Worm (Caenorhabditis elegans): Measurements from ENCODE around the gene mltn-3.
A peak's percentile ranks its signal among the peaks of the same experiment; 100 is the strongest.

The mltn-3 gene

ce11 chrII:13954077-13954476 is 37.9 kb downstream of the mltn-3 start (continued):
- TF ChIP-seq ceh-20 (GFP tag; IDR thresholded peaks at IDR 0.05) (no peak), ztf-7 (tag; optimal IDR thresholded peaks at IDR 0.05) (peak; percentile 99), fos-1 (tag; optimal IDR thresholded peaks at IDR 0.05) (no peak), ama-1 (optimal IDR thresholded peaks at IDR 0.05) (no peak), Y5F2A.4 (GFP tag; optimal IDR thresholded peaks at IDR 0.05) (no peak), php-3 (GFP tag; IDR thresholded peaks at IDR 0.05) (peak; percentile 47; the same call in 1 of the 2 replicates), mep-1 (tag; optimal IDR thresholded peaks at IDR 0.05) (peak; percentile 77), cey-2 (tag; optimal IDR thresholded peaks at IDR 0.05; ENCODE audit: borderline replicate concordance, insufficient read depth) (peak; percentile 46), egl-27 (tag; optimal IDR thresholded peaks at IDR 0.05) (no peak), ces-1 (GFP tag; optimal IDR thresholded peaks at IDR 0.05) (no peak), hlh-30 (tag; optimal IDR thresholded peaks at IDR 0.05; ENCODE audit: insufficient read depth) (peak; percentile 82), lim-7 (GFP tag; IDR thresholded peaks at IDR 0.05) (no peak), T20F7.1 (GFP tag; optimal IDR thresholded peaks at IDR 0.05) (no peak), dve-1 (tag; optimal IDR thresholded peaks at IDR 0.05; ENCODE audit: insufficient read depth) (peak; percentile 91), nhr-102 (tag; optimal IDR thresholded peaks at IDR 0.05) (peak; percentile 51), nhr-48 (tag; optimal IDR thresholded peaks at IDR 0.05) (peak; percentile 72), egl-43 (GFP tag; IDR thresholded peaks at IDR 0.05) (no peak), Y48G9A.11 (GFP tag; IDR thresholded peaks at IDR 0.05) (no peak), lin-1 (GFP tag; IDR thresholded peaks at IDR 0.05) (peak; percentile 51; the same call in 1 of the 2 replicates)

ce11 chrII:13954979-13955378 is 38.8 kb downstream of the mltn-3 start:
- TF ChIP-seq tra-1 (GFP tag; IDR thresholded peaks at IDR 0.05) (no peak), mep-1 (tag; optimal IDR thresholded peaks at IDR 0.05) (peak; percentile 3), D1046.2 (GFP tag; IDR thresholded peaks at IDR 0.05) (no peak), hlh-30 (tag; optimal IDR thresholded peaks at IDR 0.05; ENCODE audit: insufficient read depth) (peak; percentile 29), daf-16 (GFP tag; optimal IDR thresholded peaks at IDR 0.05) (no peak), daf-16 (tag; optimal IDR thresholded peaks at IDR 0.05) (peak; percentile 9), egl-43 (GFP tag; IDR thresholded peaks at IDR 0.05) (no peak), hlh-11 (tag; optimal IDR thresholded peaks at IDR 0.05) (peak; percentile 29), daf-19 (GFP tag; conservative IDR thresholded peaks at IDR 0.05) (no peak), jun-1 (tag; optimal IDR thresholded peaks at IDR 0.05) (no peak), ceh-44 (GFP tag; IDR thresholded peaks at IDR 0.05) (no peak), madf-5 (GFP tag; IDR thresholded peaks at IDR 0.05) (no peak), mxl-2 (GFP tag; conservative IDR thresholded peaks at IDR 0.05) (no peak), dve-1 (tag; optimal IDR thresholded peaks at IDR 0.05; ENCODE audit: insufficient read depth) (peak; percentile 4), duxl-1 (tag; optimal IDR thresholded peaks at IDR 0.05; ENCODE audit: poor library complexity) (no peak), nhr-42 (GFP tag; IDR thresholded peaks at IDR 0.05) (no peak), ceh-32 (tag; optimal IDR thresholded peaks at IDR 0.05; ENCODE audit: poor library complexity) (no peak), nhr-6 (tag; optimal IDR thresholded peaks at IDR 0.05) (no peak), arid-1 (GFP tag; conservative IDR thresholded peaks at IDR 0.05) (no peak), nhr-76 (tag; optimal IDR thresholded peaks at IDR 0.05) (no peak), F10B5.3 (tag; optimal IDR thresholded peaks at IDR 0.05) (no peak), dmd-6 (GFP tag; IDR thresholded peaks at IDR 0.05) (peak; percentile 22; the same call in 1 of the 2 replicates), lin-15B (tag; optimal IDR thresholded peaks at IDR 0.05) (no peak), nhr-11 (tag; optimal IDR thresholded peaks at IDR 0.05) (no peak), lin-38 (GFP tag; IDR thresholded peaks at IDR 0.05) (no peak), ZK546.5 (tag; optimal IDR thresholded peaks at IDR 0.05) (no peak), ztf-7 (tag; optimal IDR thresholded peaks at IDR 0.05) (no peak), hmg-1.1 (GFP tag; IDR thresholded peaks at IDR 0.05) (no peak), ceh-20 (GFP tag; IDR thresholded peaks at IDR 0.05) (no peak), lsy-2 (tag; optimal IDR thresholded peaks at IDR 0.05) (peak in 1 of 2 experiments; percentile 73), ceh-28 (tag; optimal IDR thresholded peaks at IDR 0.05) (no peak), mdl-1 (tag; optimal IDR thresholded peaks at IDR 0.05) (no peak), nhr-28 (tag; optimal IDR thresholded peaks at IDR 0.05) (peak; percentile 37), nhr-77 (tag; optimal IDR thresholded peaks at IDR 0.05) (peak; percentile 46), snpc-1.2 (GFP tag; IDR thresholded peaks at IDR 0.05) (no peak), mdt-29 (GFP tag; IDR thresholded peaks at IDR 0.05) (no peak)

All from whole organism, L4 larva.